Fruit fly (Drosophila melanogaster) whole organism, embryonic: ENCODE results near the gene PolD2.

ENCODE experiments used
- Adf1 ChIP-seq: fragments of 200-800 bp; sonication (Bioruptor generic); IDR thresholded peaks from 2 replicates; pipeline ENCODE4 v1.3.6; 2022; ENCODE audit warnings: missing biosample characterization, missing genetic modification characterization
- Aef1 ChIP-seq: fragments of 200-800 bp; sonication (Bioruptor generic); IDR thresholded peaks from 3 replicates; pipeline ENCODE4 v1.3.6; 2022; ENCODE audit warnings: missing biosample characterization, missing genetic modification characterization
- Atf6 ChIP-seq: fragments of 200-800 bp; sonication (Bioruptor generic); IDR thresholded peaks from 2 replicates; pipeline ENCODE4 v1.3.6; 2022; ENCODE audit warnings: missing biosample characterization, missing genetic modification characterization
- Awh ChIP-seq: fragments of 200-800 bp; sonication (Bioruptor generic); IDR thresholded peaks from 2 replicates; pipeline ENCODE4, ENCODE4 v1.3.6; 2022; ENCODE audit warnings: missing biosample characterization, missing genetic modification characterization
- Bteb2 ChIP-seq: fragments of 200-800 bp; sonication (Bioruptor generic); optimal IDR thresholded peaks from 2 replicates; lab custom pipeline; 2016; ENCODE audit warnings: missing biosample characterization, missing genetic modification characterization
- CG10366 ChIP-seq: fragments of 200-800 bp; sonication (Bioruptor generic); IDR thresholded peaks from 2 replicates; pipeline ENCODE4 v1.3.6; 2022; ENCODE audit warnings: missing biosample characterization, missing genetic modification characterization
- CG12299 ChIP-seq: fragments of 200-800 bp; sonication (Bioruptor generic); optimal IDR thresholded peaks from 2 replicates; lab custom pipeline; 2018; ENCODE audit warnings: missing biosample characterization, mild to moderate bottlenecking, missing genetic modification characterization
- CG14050 ChIP-seq: fragments of 200-800 bp; sonication (Bioruptor generic); IDR thresholded peaks from 3 replicates; pipeline ENCODE4 v1.3.6; 2022; ENCODE audit warnings: missing biosample characterization, missing genetic modification characterization
- CG15269 ChIP-seq: fragments of 200-800 bp; sonication (Bioruptor generic); optimal IDR thresholded peaks from 2 replicates; lab custom pipeline; 2018; ENCODE audit warnings: missing biosample characterization, mild to moderate bottlenecking, missing genetic modification characterization, moderate library complexity
- CG16779 ChIP-seq: fragments of 200-800 bp; sonication (Bioruptor generic); IDR thresholded peaks from 2 replicates; pipeline ENCODE4 v1.3.6; 2022; ENCODE audit warnings: missing biosample characterization, missing genetic modification characterization
- CG17361 ChIP-seq: fragments of 200-800 bp; sonication (Bioruptor generic); IDR thresholded peaks from 3 replicates; pipeline ENCODE4 v1.3.6; 2022; ENCODE audit warnings: missing biosample characterization, missing genetic modification characterization
- CG18262 ChIP-seq: fragments of 200-800 bp; optimal IDR thresholded peaks from 3 replicates; lab custom pipeline; 2019; ENCODE audit warnings: missing biosample characterization, mild to moderate bottlenecking, missing genetic modification characterization, moderate library complexity
- CG18599 ChIP-seq: fragments of 200-800 bp; sonication (Bioruptor generic); optimal IDR thresholded peaks from 3 replicates; lab custom pipeline; 2017; ENCODE audit warnings: missing biosample characterization, missing genetic modification characterization, mild to moderate bottlenecking, moderate library complexity, missing genetic modification reagents
- CG18619 ChIP-seq: fragments of 200-800 bp; sonication (Bioruptor generic); optimal IDR thresholded peaks from 3 replicates; lab custom pipeline; 2017; ENCODE audit warnings: missing biosample characterization, mild to moderate bottlenecking, missing genetic modification characterization
- CG3065 ChIP-seq: fragments of 200-800 bp; sonication (Bioruptor generic); optimal IDR thresholded peaks from 2 replicates; lab custom pipeline; 2016; ENCODE audit warnings: missing biosample characterization, missing genetic modification characterization
- CG31388 ChIP-seq: fragments of 200-800 bp; sonication (Bioruptor generic); optimal IDR thresholded peaks from 2 replicates; lab custom pipeline; 2016; ENCODE audit warnings: missing biosample characterization, missing genetic modification characterization
- CG6689 ChIP-seq: fragments of 200-800 bp; sonication (Bioruptor generic); IDR thresholded peaks from 2 replicates; pipeline ENCODE4 v1.3.6; 2022; ENCODE audit warnings: missing biosample characterization, missing genetic modification characterization
- CG7928 ChIP-seq: fragments of 200-800 bp; sonication (Bioruptor generic); optimal IDR thresholded peaks from 2 replicates; lab custom pipeline; 2017; ENCODE audit warnings: missing biosample characterization, mild to moderate bottlenecking, missing genetic modification characterization
- Ets65A ChIP-seq: fragments of 200-800 bp; sonication (Bioruptor generic); peaks from one replicate; lab custom pipeline; 2016; ENCODE audit warnings: missing biosample characterization, missing genetic modification characterization
- Fer3 ChIP-seq: fragments of 200-800 bp; sonication (Bioruptor generic); optimal IDR thresholded peaks from 2 replicates; lab custom pipeline; 2018; ENCODE audit warnings: missing biosample characterization, mild to moderate bottlenecking, missing genetic modification characterization, moderate library complexity
- H2.0 ChIP-seq: fragments of 200-800 bp; sonication (Bioruptor generic); IDR thresholded peaks from 2 replicates; pipeline ENCODE4 v1.3.6; 2022; ENCODE audit warnings: missing biosample characterization, missing genetic modification characterization
- HHEX ChIP-seq: fragments of 200-800 bp; sonication (Bioruptor generic); optimal IDR thresholded peaks from 3 replicates; lab custom pipeline; 2017; ENCODE audit warnings: missing biosample characterization, mild to moderate bottlenecking, missing genetic modification characterization, missing genetic modification reagents
- Hand ChIP-seq: fragments of 200-800 bp; sonication (Bioruptor generic); optimal IDR thresholded peaks from 2 replicates; lab custom pipeline; 2017; ENCODE audit warnings: mild to moderate bottlenecking, missing biosample characterization, missing genetic modification reagents, missing genetic modification characterization
- Hmr ChIP-seq: fragments of 200-800 bp; sonication (Bioruptor generic); optimal IDR thresholded peaks from 3 replicates; lab custom pipeline; 2017; ENCODE audit warnings: mild to moderate bottlenecking, missing biosample characterization, missing genetic modification reagents, missing genetic modification characterization
- Meics ChIP-seq: fragments of 200-800 bp; sonication (Bioruptor generic); optimal IDR thresholded peaks from 2 replicates; lab custom pipeline; 2017; ENCODE audit warnings: missing biosample characterization, mild to moderate bottlenecking, missing genetic modification characterization
- NK7.1 ChIP-seq: fragments of 200-800 bp; sonication (Bioruptor generic); optimal IDR thresholded peaks from 3 replicates; lab custom pipeline; 2016; ENCODE audit warnings: missing biosample characterization, missing genetic modification characterization
- Optix ChIP-seq: fragments of 200-800 bp; sonication (Bioruptor generic); IDR thresholded peaks from 3 replicates; pipeline ENCODE4 v1.3.6; 2022; ENCODE audit warnings: missing biosample characterization, missing genetic modification characterization
- Ptx1 ChIP-seq: fragments of 200-800 bp; sonication (Bioruptor generic); IDR thresholded peaks from 2 replicates; pipeline ENCODE4 v1.3.6; 2022; ENCODE audit warnings: missing biosample characterization, missing genetic modification characterization
- Sox102F ChIP-seq: fragments of 200-800 bp; sonication (Bioruptor generic); optimal IDR thresholded peaks from 2 replicates; lab custom pipeline; 2018; ENCODE audit warnings: missing biosample characterization, mild to moderate bottlenecking, missing genetic modification characterization, moderate library complexity
- TFAM ChIP-seq: fragments of 200-800 bp; sonication (Bioruptor generic); optimal IDR thresholded peaks from 2 replicates; lab custom pipeline; 2017; ENCODE audit warnings: missing biosample characterization, missing genetic modification characterization, inconsistent platforms
- abd-A ChIP-seq: fragments of 200-800 bp; sonication (Bioruptor generic); optimal IDR thresholded peaks from 3 replicates; lab custom pipeline; 2019; ENCODE audit warnings: missing biosample characterization, mild to moderate bottlenecking, missing genetic modification characterization, moderate library complexity
- cg ChIP-seq: fragments of 200-800 bp; sonication (Bioruptor generic); optimal IDR thresholded peaks from 3 replicates; lab custom pipeline; 2019; ENCODE audit warnings: missing biosample characterization, mild to moderate bottlenecking, missing genetic modification characterization, moderate library complexity
- crc ChIP-seq: fragments of 200-800 bp; sonication (Bioruptor generic); optimal IDR thresholded peaks from 2 replicates; lab custom pipeline; 2016; ENCODE audit warnings: missing biosample characterization, missing genetic modification characterization
- dpn ChIP-seq, 2 experiments: fragments of 200-800 bp; sonication (Bioruptor generic); optimal IDR thresholded peaks; 3 replicates each; lab custom pipeline; 2016; ENCODE audit warnings: missing biosample characterization in 2 of 2, missing genetic modification characterization in 2 of 2
- esg ChIP-seq: fragments of 200-800 bp; sonication (Bioruptor generic); conservative IDR thresholded peaks from 2 replicates; pipeline ENCODE4 v1.3.6; 2022; ENCODE audit warnings: missing biosample characterization, missing genetic modification characterization
- exex ChIP-seq: fragments of 200-800 bp; sonication (Bioruptor generic); optimal IDR thresholded peaks from 4 replicates; lab custom pipeline; 2018; ENCODE audit warnings: missing biosample characterization, mild to moderate bottlenecking, missing genetic modification characterization, moderate library complexity
- fd102C ChIP-seq: fragments of 200-800 bp; sonication (Bioruptor generic); optimal IDR thresholded peaks from 2 replicates; lab custom pipeline; 2018; ENCODE audit warnings: missing biosample characterization, mild to moderate bottlenecking, missing genetic modification characterization, moderate library complexity
- fd3F ChIP-seq: fragments of 200-800 bp; sonication (Bioruptor generic); optimal IDR thresholded peaks from 2 replicates; lab custom pipeline; 2018; ENCODE audit warnings: missing biosample characterization, mild to moderate bottlenecking, missing genetic modification characterization, moderate library complexity
- gem ChIP-seq: fragments of 200-800 bp; sonication (Bioruptor generic); optimal IDR thresholded peaks from 2 replicates; lab custom pipeline; 2019; ENCODE audit warnings: missing biosample characterization, mild to moderate bottlenecking, missing genetic modification characterization, moderate library complexity
- grau ChIP-seq: fragments of 200-800 bp; optimal IDR thresholded peaks from 3 replicates; lab custom pipeline; 2019; ENCODE audit warnings: missing biosample characterization, mild to moderate bottlenecking, missing genetic modification characterization, moderate library complexity
- gt ChIP-seq: fragments of 200-800 bp; sonication (Bioruptor generic); IDR thresholded peaks from 2 replicates; pipeline ENCODE4 v1.3.6; 2022; ENCODE audit warnings: missing biosample characterization, missing genetic modification characterization
- ind ChIP-seq: fragments of 200-800 bp; sonication (Bioruptor generic); optimal IDR thresholded peaks from 3 replicates; lab custom pipeline; 2016; ENCODE audit warnings: missing biosample characterization, missing genetic modification characterization
- inv ChIP-seq: fragments of 200-800 bp; sonication (Bioruptor generic); IDR thresholded peaks from 2 replicates; pipeline ENCODE4 v1.3.6; 2022; ENCODE audit warnings: missing biosample characterization, missing genetic modification characterization; ENCODE audit not compliant: partially characterized antibody
- jigr1 ChIP-seq: fragments of 200-800 bp; sonication (Bioruptor generic); IDR thresholded peaks from 3 replicates; pipeline ENCODE4 v1.3.6; 2022; ENCODE audit warnings: missing biosample characterization, missing genetic modification characterization
- kay ChIP-seq: fragments of 200-800 bp; sonication (Bioruptor generic); optimal IDR thresholded peaks from 2 replicates; lab custom pipeline; 2016; ENCODE audit warnings: missing biosample characterization, missing genetic modification characterization
- nmo ChIP-seq: fragments of 200-800 bp; sonication (Bioruptor generic); optimal IDR thresholded peaks from 2 replicates; lab custom pipeline; 2018; ENCODE audit warnings: missing biosample characterization, mild to moderate bottlenecking, missing genetic modification characterization, moderate library complexity
- org-1 ChIP-seq: fragments of 200-800 bp; sonication (Bioruptor generic); optimal IDR thresholded peaks from 2 replicates; lab custom pipeline; 2017; ENCODE audit warnings: missing biosample characterization, missing genetic modification characterization
- phol ChIP-seq: fragments of 200-800 bp; sonication (Bioruptor generic); optimal IDR thresholded peaks from 3 replicates; lab custom pipeline; 2018; ENCODE audit warnings: missing biosample characterization, mild to moderate bottlenecking, missing genetic modification characterization, moderate library complexity
- sens ChIP-seq: fragments of 200-800 bp; sonication (Bioruptor generic); peaks from one replicate; lab custom pipeline; 2016; ENCODE audit warnings: missing biosample characterization, missing genetic modification characterization
- slbo ChIP-seq: fragments of 200-800 bp; sonication (Bioruptor generic); IDR thresholded peaks from 2 replicates; pipeline ENCODE4 v1.3.6; 2022; ENCODE audit warnings: missing biosample characterization, missing genetic modification characterization
- ttk ChIP-seq: fragments of 200-800 bp; sonication (Bioruptor generic); IDR thresholded peaks from 2 replicates; pipeline ENCODE4 v2.1.2; 2022; ENCODE audit warnings: missing biosample characterization, missing genetic modification characterization
- yki ChIP-seq: fragments of >200 bp; optimal IDR thresholded peaks from 3 replicates; lab custom pipeline; 2018

The PolD2 gene

DNA sequence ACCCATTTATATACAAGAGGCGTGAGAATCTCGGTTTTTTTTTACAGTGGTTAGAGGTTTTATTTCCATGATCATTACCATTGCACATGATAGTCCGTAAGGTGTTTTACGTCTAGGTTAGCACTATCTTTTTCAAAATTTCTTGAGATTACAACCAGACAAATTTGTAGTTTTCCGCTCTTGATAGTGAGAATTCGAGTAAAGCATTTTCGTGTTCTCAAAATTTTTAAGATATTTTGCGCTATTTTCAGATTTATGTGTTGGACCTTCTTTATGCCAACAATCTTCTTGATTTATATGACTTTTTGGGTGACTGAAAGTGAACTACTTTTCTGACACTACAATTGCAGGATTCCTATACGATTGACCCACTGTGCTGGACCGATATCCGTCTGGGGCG, 34.3 kb upstream of the PolD2 start (continued):
- no peak for TF ChIP-seq Fer3 (tag; lab: Kevin White, UChicago)
- no peak for TF ChIP-seq Optix (GFP tag; lab: Robert Waterston, UW)
- TF ChIP-seq CG12299: no peak
- peak; percentile 77 for TF ChIP-seq Ets65A (GFP tag; lab: Kevin White, UChicago)
- 0 out of 2 replicates have a peak, but pooled peaks have one; percentile 16 for TF ChIP-seq CG6689 (GFP tag; lab: Robert Waterston, UW)
- no peak for TF ChIP-seq cg (GFP tag; lab: Kevin White, UChicago)
- TF ChIP-seq crc (GFP tag; lab: Kevin White, UChicago): no peak
- peak; percentile 33; the same call in 1 of the 3 replicates for TF ChIP-seq CG17361 (GFP tag; lab: Robert Waterston, UW)
- no peak for TF ChIP-seq Atf6 (GFP tag; lab: Robert Waterston, UW)
- no peak for TF ChIP-seq CG3065 (GFP tag; lab: Kevin White, UChicago)
- TF ChIP-seq gt (GFP tag; lab: Robert Waterston, UW): no peak
- peak; percentile 53 for TF ChIP-seq sens (GFP tag; lab: Kevin White, UChicago)
- TF ChIP-seq CG18619: no peak
- no peak for TF ChIP-seq CG16779 (GFP tag; lab: Robert Waterston, UW)
- no peak for TF ChIP-seq inv (GFP tag; lab: Robert Waterston, UW)
- no peak for TF ChIP-seq HHEX
- no peak for TF ChIP-seq Meics (GFP tag; lab: Kevin White, UChicago)
- no peak for TF ChIP-seq Adf1 (GFP tag; lab: Robert Waterston, UW)
- peak; percentile 23 for TF ChIP-seq ind (GFP tag; lab: Kevin White, UChicago)
- TF ChIP-seq NK7.1 (GFP tag; lab: Kevin White, UChicago): no peak
- TF ChIP-seq fd102C (GFP tag; lab: Kevin White, UChicago): no peak
- TF ChIP-seq CG10366: peak; percentile 26; the same call in 1 of the 2 replicates
- peak; percentile 36 for TF ChIP-seq Sox102F
- no peak for TF ChIP-seq Hmr (GFP tag; lab: Kevin White, UChicago)
- TF ChIP-seq ttk: 0 out of 2 replicates have a peak, but pooled peaks have one; percentile 11
- TF ChIP-seq Bteb2 (GFP tag; lab: Kevin White, UChicago): no peak
- TF ChIP-seq CG31388 (GFP tag; lab: Kevin White, UChicago): no peak
- TF ChIP-seq jigr1: no peak
- TF ChIP-seq exex (tag; lab: Kevin White, UChicago): no peak
- no peak for TF ChIP-seq CG14050 (GFP tag; lab: Robert Waterston, UW)
- peak; percentile 18 for TF ChIP-seq nmo
- no peak for TF ChIP-seq Hand
- peak; percentile 47 for TF ChIP-seq gem (tag; lab: Kevin White, UChicago)
- TF ChIP-seq dpn (GFP tag; optimal IDR thresholded peaks at IDR 0.05; lab: Kevin White, UChicago): peak in 1 of 2 experiments; percentile 20
- peak; percentile 34; the same call in 1 of the 2 replicates for TF ChIP-seq Ptx1 (GFP tag; lab: Robert Waterston, UW)
- no peak for TF ChIP-seq abd-A
- TF ChIP-seq TFAM (GFP tag; lab: Kevin White, UChicago): no peak
- no peak for TF ChIP-seq Awh (GFP tag; lab: Robert Waterston, UW)
- TF ChIP-seq CG7928: no peak
- TF ChIP-seq CG18262 (tag; lab: Kevin White, UChicago): no peak
- TF ChIP-seq org-1 (GFP tag; lab: Kevin White, UChicago): no peak
- TF ChIP-seq esg (GFP tag; lab: Robert Waterston, UW): 0 out of 2 replicates have a peak, but pooled peaks have one; percentile 13
- TF ChIP-seq CG15269 (tag; lab: Kevin White, UChicago): peak; percentile 13
- no peak for TF ChIP-seq CG18599
- no peak for TF ChIP-seq Aef1 (GFP tag; lab: Robert Waterston, UW)
- TF ChIP-seq kay (GFP tag; lab: Kevin White, UChicago): no peak
- TF ChIP-seq H2.0 (GFP tag; lab: Robert Waterston, UW): no peak
- TF ChIP-seq fd3F: peak; percentile 14
- no peak for TF ChIP-seq yki (lab: Kevin White, UChicago)
- peak; percentile 9 for TF ChIP-seq grau
- TF ChIP-seq slbo (GFP tag; lab: Robert Waterston, UW): 0 out of 2 replicates have a peak, but pooled peaks have one; percentile 7
- TF ChIP-seq phol: peak; percentile 24
